Fruit fly (Drosophila melanogaster): ENCODE data around the gene Nup35.

Nup35 gene

DNA sequence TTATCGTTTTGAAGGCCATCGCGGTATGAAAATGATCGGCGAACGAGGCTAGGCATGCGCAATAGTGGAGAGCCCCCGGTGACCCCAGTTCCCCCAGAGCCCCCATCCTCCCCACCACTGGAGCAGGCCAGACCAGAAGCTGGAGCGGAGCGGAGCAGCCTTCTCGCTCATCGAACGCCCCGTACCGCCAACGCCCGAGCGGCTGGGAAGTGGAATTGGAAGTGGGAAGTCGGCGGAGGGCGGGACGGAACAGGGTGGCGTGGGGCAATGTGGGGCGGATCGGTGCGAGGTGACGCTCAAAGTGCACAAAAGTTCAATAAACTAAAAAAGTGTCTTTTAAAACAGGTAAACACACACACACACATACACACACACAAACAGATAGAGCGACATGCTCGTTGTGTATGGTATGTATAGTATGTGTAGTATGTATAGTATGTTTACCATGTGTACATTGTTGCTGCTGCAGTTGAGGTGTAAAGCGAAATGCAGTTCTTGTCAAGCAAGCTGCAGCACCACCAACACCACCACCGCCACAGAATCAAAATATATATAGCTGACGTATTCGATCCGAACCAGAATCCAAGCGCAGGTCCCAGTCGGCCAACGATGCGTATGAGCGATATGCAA, 23.7 kb downstream of the Nup35 start:
- TF ChIP-seq CG8319 (GFP tag; optimal IDR thresholded peaks at IDR 0.05) (no peak), CG4318 (GFP tag; optimal IDR thresholded peaks at IDR 0.05) (no peak), dsx (GFP tag; optimal IDR thresholded peaks at IDR 0.05; ENCODE audit: poor library complexity, severe bottlenecking) (peak; percentile 82), CG3032 (tag; optimal IDR thresholded peaks at IDR 0.05) (no peak), Eip78C (GFP tag) (no peak), Sox102F (GFP tag; optimal IDR thresholded peaks at IDR 0.05) (no peak), Ets21C (GFP tag; optimal IDR thresholded peaks at IDR 0.05) (no peak), Hr38 (GFP tag; optimal IDR thresholded peaks at IDR 0.05) (no peak)

- TF ChIP-seq Hr39 (GFP tag; optimal IDR thresholded peaks at IDR 0.05) = no peak
- TF ChIP-seq Blimp-1 (GFP tag; optimal IDR thresholded peaks at IDR 0.05) = peak; percentile 17
Measured at dm6 chrX:18672900-18673529, 25.0 kb downstream of the Nup35 start.

DNA sequence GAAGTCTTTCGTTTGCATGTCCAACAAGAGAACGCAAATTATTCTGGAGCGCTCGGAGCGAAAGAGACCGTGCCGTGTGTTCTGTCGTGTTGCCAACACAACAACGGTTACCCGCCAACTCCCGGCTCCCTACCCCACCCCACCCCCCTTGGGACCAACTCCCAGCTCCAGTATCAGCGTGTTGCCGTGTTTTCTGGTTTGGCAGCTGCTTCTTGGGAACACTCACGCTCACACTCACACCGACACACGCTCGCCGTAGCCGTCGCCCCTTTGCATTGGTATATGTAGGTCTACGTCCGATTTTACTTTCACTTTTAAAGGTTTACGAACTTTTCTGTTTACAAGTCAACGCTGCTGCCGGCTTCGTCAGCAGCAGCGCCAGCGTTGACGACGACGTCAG, 27.3 kb downstream of the Nup35 start:
- TF ChIP-seq ss (GFP tag; optimal IDR thresholded peaks at IDR 0.05) = peak in 1 of 2 experiments; percentile 89
- no peak for TF ChIP-seq fkh (GFP tag; optimal IDR thresholded peaks at IDR 0.05)
- no peak for TF ChIP-seq CG6808 (GFP tag; optimal IDR thresholded peaks at IDR 0.05)
- TF ChIP-seq lz (GFP tag; optimal IDR thresholded peaks at IDR 0.05) = no peak
- TF ChIP-seq CG6854 (GFP tag; optimal IDR thresholded peaks at IDR 0.05) = peak; percentile 80
- TF ChIP-seq CG11902 (GFP tag; optimal IDR thresholded peaks at IDR 0.05) = no peak
- peak; percentile 34 for TF ChIP-seq CG1621 (tag; optimal IDR thresholded peaks at IDR 0.05)
- TF ChIP-seq CG6276 (GFP tag; optimal IDR thresholded peaks at IDR 0.05) = no peak
- TF ChIP-seq Lpt (GFP tag; optimal IDR thresholded peaks at IDR 0.05) = no peak
- peak; percentile 97 for TF ChIP-seq Blimp-1 (GFP tag; optimal IDR thresholded peaks at IDR 0.05)
- no peak for TF ChIP-seq CG8319 (GFP tag; optimal IDR thresholded peaks at IDR 0.05)

DNA sequence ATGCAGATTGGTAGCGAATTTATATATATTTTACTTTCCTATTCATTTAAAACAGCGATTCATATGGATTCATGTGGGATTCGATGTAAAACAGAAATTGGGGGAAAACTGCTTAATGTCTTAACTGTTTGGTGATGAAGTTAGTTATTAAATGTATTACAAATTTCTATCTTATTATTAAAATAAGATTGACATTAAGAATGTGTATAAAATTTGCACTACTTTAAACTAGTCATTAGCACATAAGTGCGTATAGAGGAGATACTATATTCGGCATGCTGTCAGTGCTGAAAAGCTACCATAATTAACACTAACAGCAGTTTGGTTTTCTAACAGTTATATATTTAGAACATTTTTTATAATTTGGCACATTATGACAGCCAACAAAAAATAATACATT, 27.7 kb downstream of the Nup35 start:
- no peak for TF ChIP-seq CG10631 (GFP tag; optimal IDR thresholded peaks at IDR 0.05)
- no peak for TF ChIP-seq CG34406 (GFP tag; optimal IDR thresholded peaks at IDR 0.05)
- TF ChIP-seq CG31627 (GFP tag; optimal IDR thresholded peaks at IDR 0.05) = no peak
- TF ChIP-seq CG6808 (GFP tag; optimal IDR thresholded peaks at IDR 0.05) = no peak
- no peak for TF ChIP-seq Sox15 (GFP tag; optimal IDR thresholded peaks at IDR 0.05)
- TF ChIP-seq CG11294 (GFP tag; IDR thresholded peaks at IDR 0.05) = no peak
- no peak for TF ChIP-seq CG8632 (GFP tag; optimal IDR thresholded peaks at IDR 0.05)
- TF ChIP-seq fkh (GFP tag; optimal IDR thresholded peaks at IDR 0.05) = no peak
- TF ChIP-seq topi (GFP tag; optimal IDR thresholded peaks at IDR 0.05) = peak; percentile 24
- no peak for TF ChIP-seq CG7368 (GFP tag; optimal IDR thresholded peaks at IDR 0.05)
- peak; percentile 67 for TF ChIP-seq Eip78C (GFP tag)
- peak; percentile 27 for TF ChIP-seq Hr4 (GFP tag; optimal IDR thresholded peaks at IDR 0.05)
- no peak for TF ChIP-seq fd59A (GFP tag; optimal IDR thresholded peaks at IDR 0.05)
- TF ChIP-seq CG11762 (GFP tag; optimal IDR thresholded peaks at IDR 0.05; ENCODE audit: insufficient read depth) = no peak
- TF ChIP-seq Met (GFP tag; optimal IDR thresholded peaks at IDR 0.05) = peak; percentile 30
- TF ChIP-seq eg (GFP tag; IDR thresholded peaks at IDR 0.05) = 0 out of 3 replicates have a peak, but pooled peaks have one; percentile 8
- TF ChIP-seq acj6 (GFP tag; optimal IDR thresholded peaks at IDR 0.05) = no peak
- no peak for TF ChIP-seq CG11902 (GFP tag; optimal IDR thresholded peaks at IDR 0.05)
- TF ChIP-seq CG10669 (GFP tag; optimal IDR thresholded peaks at IDR 0.05) = no peak
- no peak for TF ChIP-seq Hr39 (GFP tag; optimal IDR thresholded peaks at IDR 0.05)
- peak; percentile 6 for TF ChIP-seq net (GFP tag; optimal IDR thresholded peaks at IDR 0.05)
- TF ChIP-seq Ets96B (tag; optimal IDR thresholded peaks at IDR 0.05) = no peak
- no peak for TF ChIP-seq dsx (GFP tag; optimal IDR thresholded peaks at IDR 0.05; ENCODE audit: poor library complexity, severe bottlenecking)
- no peak for TF ChIP-seq CG15336 (GFP tag; IDR thresholded peaks at IDR 0.05)
- no peak for TF ChIP-seq CG8119 (GFP tag; IDR thresholded peaks at IDR 0.05)
- TF ChIP-seq CG6854 (GFP tag; optimal IDR thresholded peaks at IDR 0.05) = no peak
- TF ChIP-seq CG32006 (GFP tag; optimal IDR thresholded peaks at IDR 0.05) = peak; percentile 61
- no peak for TF ChIP-seq Blimp-1 (GFP tag; optimal IDR thresholded peaks at IDR 0.05)
- TF ChIP-seq CG4318 (GFP tag; optimal IDR thresholded peaks at IDR 0.05) = peak; percentile 45
- no peak for TF ChIP-seq CG1621 (tag; optimal IDR thresholded peaks at IDR 0.05)
- TF ChIP-seq cyc (GFP tag; optimal IDR thresholded peaks at IDR 0.05) = no peak
- peak; percentile 22 for TF ChIP-seq Sox102F (GFP tag; optimal IDR thresholded peaks at IDR 0.05)
- no peak for TF ChIP-seq Smox (GFP tag; optimal IDR thresholded peaks at IDR 0.05)
- TF ChIP-seq Eip75B (GFP tag; optimal IDR thresholded peaks at IDR 0.05) = no peak
- TF ChIP-seq Hr38 (GFP tag; optimal IDR thresholded peaks at IDR 0.05) = no peak
- no peak for TF ChIP-seq CG6792 (GFP tag; optimal IDR thresholded peaks at IDR 0.05)
